Fruit fly (Drosophila melanogaster): Measurements from ENCODE around the gene ND-PDSW.

Gene ND-PDSW

DNA sequence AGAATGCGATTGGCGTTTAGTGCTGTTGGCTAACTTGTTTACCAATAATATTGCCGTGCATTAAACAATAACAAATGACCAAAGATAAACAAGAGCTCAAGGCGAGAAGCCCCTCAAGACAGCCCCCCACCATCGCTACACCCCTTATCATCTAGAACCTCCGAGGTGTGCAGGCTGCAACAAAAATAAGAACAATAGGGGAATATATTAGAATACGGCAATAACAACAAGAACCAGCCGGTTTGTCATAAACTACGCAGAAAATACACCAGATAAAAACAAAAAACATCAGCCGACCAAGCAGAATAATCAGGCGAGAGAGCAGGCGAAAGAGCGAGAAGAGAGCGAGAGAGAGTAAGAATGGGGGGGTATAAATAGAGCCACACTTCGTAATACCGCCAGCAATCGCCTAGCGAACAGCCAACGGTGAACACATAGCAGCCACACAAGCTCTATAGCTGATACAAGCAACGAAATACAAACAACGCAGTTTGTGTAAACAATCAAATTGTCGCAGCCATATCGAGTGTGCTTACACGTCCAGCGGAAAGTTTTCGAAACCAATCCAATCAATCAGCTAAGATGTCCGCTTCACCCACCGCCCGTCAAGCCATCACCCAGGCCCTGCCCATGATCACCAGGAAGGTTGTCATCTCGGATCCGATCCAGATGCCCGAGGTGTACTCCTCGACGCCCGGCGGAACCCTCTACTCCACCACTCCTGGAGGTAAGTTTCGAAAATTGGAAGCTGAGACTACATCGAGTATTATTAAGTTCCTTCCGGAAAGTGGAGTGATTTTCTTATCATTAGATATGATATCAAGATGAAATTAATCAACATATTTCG, 12.3 kb downstream of the ND-PDSW start, which contains the start of gene Thor:
Thor (plus strand) TSS at position 401 of the 847 bp plus-strand sequence.
- peak; percentile 61 for TF ChIP-seq br (GFP tag; optimal IDR thresholded peaks at IDR 0.05)
- peak; percentile 72 for TF ChIP-seq fru (GFP tag; optimal IDR thresholded peaks at IDR 0.05)
- TF ChIP-seq Hr83 (GFP tag; optimal IDR thresholded peaks at IDR 0.05; ENCODE audit: poor library complexity, severe bottlenecking) = peak; percentile 96
- peak; percentile 90 for TF ChIP-seq Hnf4 (GFP tag; optimal IDR thresholded peaks at IDR 0.05)
- TF ChIP-seq jim (GFP tag; optimal IDR thresholded peaks at IDR 0.05) = peak; percentile 89
- no peak for TF ChIP-seq sage (GFP tag; optimal IDR thresholded peaks at IDR 0.05)
- TF ChIP-seq ey (GFP tag; optimal IDR thresholded peaks at IDR 0.05) = peak; percentile 39
- no peak for TF ChIP-seq brk (GFP tag; optimal IDR thresholded peaks at IDR 0.05)
- TF ChIP-seq pan (optimal IDR thresholded peaks at IDR 0.05) = no peak
- no peak for TF ChIP-seq CG9705 (GFP tag; optimal IDR thresholded peaks at IDR 0.05)
- TF ChIP-seq Dfd (GFP tag; optimal IDR thresholded peaks at IDR 0.05) = no peak
- TF ChIP-seq dmrt93B (GFP tag; optimal IDR thresholded peaks at IDR 0.05) = no peak
- TF ChIP-seq HLH106 (tag; optimal IDR thresholded peaks at IDR 0.05) = no peak
- peak; percentile 83 for TF ChIP-seq Vsx2 (GFP tag; optimal IDR thresholded peaks at IDR 0.05; ENCODE audit: partially characterized antibody)
- TF ChIP-seq psq (GFP tag; optimal IDR thresholded peaks at IDR 0.05) = peak; percentile 56
- TF ChIP-seq Hr78 (GFP tag; optimal IDR thresholded peaks at IDR 0.05) = no peak
- TF ChIP-seq sv (GFP tag; optimal IDR thresholded peaks at IDR 0.05) = peak; percentile 71
- no peak for TF ChIP-seq Mio (GFP tag; optimal IDR thresholded peaks at IDR 0.05)
- TF ChIP-seq dsf (GFP tag; optimal IDR thresholded peaks at IDR 0.05; ENCODE audit: borderline replicate concordance) = peak; percentile 31
- no peak for TF ChIP-seq CG32264 (GFP tag; optimal IDR thresholded peaks at IDR 0.05)
- no peak for TF ChIP-seq N (GFP tag; optimal IDR thresholded peaks at IDR 0.05)
- TF ChIP-seq lola (GFP tag; optimal IDR thresholded peaks at IDR 0.05) = no peak
- peak; percentile 56 for TF ChIP-seq Rel (GFP tag; optimal IDR thresholded peaks at IDR 0.05)
- peak; percentile 55 for TF ChIP-seq Rel (tag; optimal IDR thresholded peaks at IDR 0.05)
- peak; percentile 30 for TF ChIP-seq Sp1 (GFP tag; optimal IDR thresholded peaks at IDR 0.05)
- TF ChIP-seq rgr (GFP tag; optimal IDR thresholded peaks at IDR 0.05) = peak; percentile 75
- no peak for TF ChIP-seq Myc (optimal IDR thresholded peaks at IDR 0.05)
- no peak for TF ChIP-seq Abd-B (GFP tag; optimal IDR thresholded peaks at IDR 0.05)
- peak; percentile 74 for TF ChIP-seq h (GFP tag; optimal IDR thresholded peaks at IDR 0.05)
- TF ChIP-seq OdsH (GFP tag; optimal IDR thresholded peaks at IDR 0.05) = peak; percentile 52
- no peak for TF ChIP-seq tai (GFP tag; optimal IDR thresholded peaks at IDR 0.05)
- peak; percentile 68 to 86 for TF ChIP-seq dl (GFP tag; optimal IDR thresholded peaks at IDR 0.05; ENCODE audit: insufficient read depth in 1 of 2, partially characterized antibody in 2 of 2)
- TF ChIP-seq foxo (GFP tag; optimal IDR thresholded peaks at IDR 0.05) = peak; percentile 49 to 66
- TF ChIP-seq usp (GFP tag; optimal IDR thresholded peaks at IDR 0.05) = no peak
- TF ChIP-seq Dif (GFP tag; optimal IDR thresholded peaks at IDR 0.05; ENCODE audit: partially characterized antibody) = peak; percentile 91
- peak; percentile 39 for TF ChIP-seq woc (GFP tag; optimal IDR thresholded peaks at IDR 0.05)
- TF ChIP-seq CrebA (GFP tag; optimal IDR thresholded peaks at IDR 0.05; ENCODE audit: borderline replicate concordance) = peak; percentile 59
- TF ChIP-seq Jra (GFP tag; optimal IDR thresholded peaks at IDR 0.05) = peak; percentile 12
- peak; percentile 35 for TF ChIP-seq GATAd (GFP tag; optimal IDR thresholded peaks at IDR 0.05)

DNA sequence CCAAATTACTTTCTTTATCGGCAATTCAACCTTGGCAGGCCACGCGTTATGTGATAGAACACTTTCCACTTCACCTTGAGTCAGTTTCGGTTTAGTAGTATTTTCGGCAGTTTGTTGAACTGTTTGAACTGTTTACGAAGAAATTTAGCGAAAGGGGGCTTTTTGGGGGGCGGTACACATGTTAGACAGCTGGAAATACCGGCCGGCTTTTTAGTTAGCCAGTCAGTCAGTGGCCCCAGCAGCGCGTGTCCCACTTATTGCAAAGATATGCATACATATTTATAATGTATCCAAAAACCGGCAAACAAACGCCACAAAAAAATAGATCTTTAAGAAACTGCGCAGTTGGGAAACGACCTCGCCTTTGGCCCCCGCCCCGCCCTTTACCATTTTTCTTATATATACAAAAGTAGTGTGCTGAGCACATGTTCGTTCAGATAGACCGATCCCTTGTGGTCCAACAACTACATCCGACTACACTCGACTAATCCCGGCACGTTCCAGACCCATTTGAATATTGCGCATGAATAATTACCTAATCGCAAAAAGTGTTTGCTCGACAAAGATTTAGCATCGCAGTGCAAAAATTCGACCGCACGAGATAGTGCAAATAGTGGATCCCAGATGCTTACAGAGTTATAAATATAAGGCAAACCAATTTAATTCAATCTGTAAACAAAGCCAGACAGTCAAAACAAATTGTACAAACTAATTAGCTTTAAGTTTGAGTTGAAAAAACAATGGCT, 13.9 kb downstream of the ND-PDSW start:
- no peak for TF ChIP-seq foxo (GFP tag; optimal IDR thresholded peaks at IDR 0.05)
- TF ChIP-seq GATAd (GFP tag; optimal IDR thresholded peaks at IDR 0.05) = no peak
- TF ChIP-seq Hnf4 (GFP tag; optimal IDR thresholded peaks at IDR 0.05) = peak; percentile 26
- peak; percentile 51 for TF ChIP-seq Jra (GFP tag; optimal IDR thresholded peaks at IDR 0.05)
- no peak for TF ChIP-seq Rel (GFP tag; optimal IDR thresholded peaks at IDR 0.05)
- TF ChIP-seq Rel (tag; optimal IDR thresholded peaks at IDR 0.05) = peak; percentile 78
- TF ChIP-seq Hr83 (GFP tag; optimal IDR thresholded peaks at IDR 0.05; ENCODE audit: poor library complexity, severe bottlenecking) = peak; percentile 50
- peak; percentile 62 for TF ChIP-seq h (GFP tag; optimal IDR thresholded peaks at IDR 0.05)
- TF ChIP-seq woc (GFP tag; optimal IDR thresholded peaks at IDR 0.05) = peak; percentile 53
